Worm (Caenorhabditis elegans): ENCODE data around the gene rrf-3.

- TF ChIP-seq nhr-11 (tag; optimal IDR thresholded peaks at IDR 0.05): no peak
- no peak for TF ChIP-seq ama-1 (optimal IDR thresholded peaks at IDR 0.05)
- no peak for TF ChIP-seq dmd-4 (tag; optimal IDR thresholded peaks at IDR 0.05; ENCODE audit: borderline replicate concordance)
- no peak for TF ChIP-seq lin-11 (tag; optimal IDR thresholded peaks at IDR 0.05)
These were observed 31.7 kb downstream of the rrf-3 start for ce11 chrII:8193922-8194321.

Measured in whole organism, late embryonic.